Worm (Caenorhabditis elegans): ENCODE data around the gene str-66.
"Not testable (repeated sequence)": the region's sequence is repeated elsewhere in the genome, so short reads cannot be mapped to it uniquely, and the experiment has no call there.

ce11 chrV:3102049-3102448 lies 2.0 kb downstream of the str-66 start, which contains the start of gene Y73C8C.4:
- TF ChIP-seq mdl-1, eor-1, lin-39, nhr-76 (tag; optimal IDR thresholded peaks at IDR 0.05): not testable (repeated sequence)

Measured in whole organism, L3 larva.